Worm (Caenorhabditis elegans): ENCODE results near the gene E02C12.19.

Gene E02C12.19

ce11 chrV:9424514-9424913 lies 48.2 kb upstream of the E02C12.19 start:
- no peak for TF ChIP-seq nhr-77 (tag; optimal IDR thresholded peaks at IDR 0.05)
- peak; percentile 72 for TF ChIP-seq nhr-28 (tag; optimal IDR thresholded peaks at IDR 0.05)
- TF ChIP-seq cey-2 (tag; optimal IDR thresholded peaks at IDR 0.05; ENCODE audit: borderline replicate concordance, insufficient read depth) = no peak
- TF ChIP-seq F26F4.8 (GFP tag; conservative IDR thresholded peaks at IDR 0.05) = no peak
- TF ChIP-seq fos-1 (tag; optimal IDR thresholded peaks at IDR 0.05) = no peak
- no peak for TF ChIP-seq tag-97 (GFP tag; IDR thresholded peaks at IDR 0.05)
- no peak for TF ChIP-seq lin-1 (GFP tag; IDR thresholded peaks at IDR 0.05)
- TF ChIP-seq fkh-10 (GFP tag; optimal IDR thresholded peaks at IDR 0.05) = no peak
- TF ChIP-seq ama-1 (optimal IDR thresholded peaks at IDR 0.05) = no peak
- peak in 1 of 2 experiments; percentile 26 for TF ChIP-seq hif-1 (tag; optimal IDR thresholded peaks at IDR 0.05)
- no peak for TF ChIP-seq spr-1 (tag; optimal IDR thresholded peaks at IDR 0.05)
- no peak for TF ChIP-seq nhr-10 (tag; optimal IDR thresholded peaks at IDR 0.05)
- TF ChIP-seq lsy-2 (tag; optimal IDR thresholded peaks at IDR 0.05) = peak in 1 of 2 experiments; percentile 9
- TF ChIP-seq zag-1 (tag; optimal IDR thresholded peaks at IDR 0.05) = no peak
- TF ChIP-seq gei-8 (GFP tag; optimal IDR thresholded peaks at IDR 0.05) = no peak
- TF ChIP-seq pha-4 (GFP tag; IDR thresholded peaks at IDR 0.05) = no peak
- no peak for TF ChIP-seq pha-4 (tag; optimal IDR thresholded peaks at IDR 0.05)
- TF ChIP-seq duxl-1 (tag; optimal IDR thresholded peaks at IDR 0.05; ENCODE audit: poor library complexity) = no peak
- TF ChIP-seq madf-5 (GFP tag; IDR thresholded peaks at IDR 0.05) = no peak
- no peak for TF ChIP-seq ZK337.2 (GFP tag; IDR thresholded peaks at IDR 0.05)
- TF ChIP-seq nhr-25 (tag; optimal IDR thresholded peaks at IDR 0.05; ENCODE audit: borderline replicate concordance, insufficient read depth) = no peak
- no peak for TF ChIP-seq vab-7 (GFP tag; IDR thresholded peaks at IDR 0.05)
- TF ChIP-seq hlh-30 (tag; optimal IDR thresholded peaks at IDR 0.05; ENCODE audit: insufficient read depth) = peak; percentile 59
- no peak for TF ChIP-seq F37D6.2 (tag; optimal IDR thresholded peaks at IDR 0.05)
- no peak for TF ChIP-seq lin-13 (GFP tag; optimal IDR thresholded peaks at IDR 0.05)
- no peak for TF ChIP-seq dmd-8 (GFP tag; IDR thresholded peaks at IDR 0.05)
- peak; percentile 54 for TF ChIP-seq mes-2 (tag; optimal IDR thresholded peaks at IDR 0.05; ENCODE audit: poor library complexity, severe bottlenecking)
- no peak for TF ChIP-seq T26A8.4 (GFP tag; IDR thresholded peaks at IDR 0.05)
- TF ChIP-seq unc-130 (GFP tag; optimal IDR thresholded peaks at IDR 0.05) = no peak
- no peak for TF ChIP-seq Y48G9A.11 (GFP tag; IDR thresholded peaks at IDR 0.05)
- no peak for TF ChIP-seq zip-2 (tag; optimal IDR thresholded peaks at IDR 0.05)
- TF ChIP-seq lin-29 (GFP tag; IDR thresholded peaks at IDR 0.05) = no peak
- no peak for TF ChIP-seq tra-1 (GFP tag; IDR thresholded peaks at IDR 0.05)
- no peak for TF ChIP-seq saeg-2 (GFP tag; IDR thresholded peaks at IDR 0.05)
- no peak for TF ChIP-seq nhr-6 (tag; optimal IDR thresholded peaks at IDR 0.05)
- TF ChIP-seq ztf-7 (tag; optimal IDR thresholded peaks at IDR 0.05) = no peak
- no peak for TF ChIP-seq F10B5.3 (tag; optimal IDR thresholded peaks at IDR 0.05)
- TF ChIP-seq ceh-28 (tag; optimal IDR thresholded peaks at IDR 0.05) = peak; percentile 55
- TF ChIP-seq Y105C5A.15 (GFP tag; IDR thresholded peaks at IDR 0.05) = no peak
- TF ChIP-seq unc-39 (tag; optimal IDR thresholded peaks at IDR 0.05) = no peak
- no peak for TF ChIP-seq daf-8 (GFP tag; IDR thresholded peaks at IDR 0.05)
- no peak for TF ChIP-seq daf-19 (GFP tag; conservative IDR thresholded peaks at IDR 0.05)
- TF ChIP-seq ctbp-1 (GFP tag; IDR thresholded peaks at IDR 0.05) = no peak
- no peak for TF ChIP-seq madf-9 (GFP tag; conservative IDR thresholded peaks at IDR 0.05)
- TF ChIP-seq arid-1 (GFP tag; conservative IDR thresholded peaks at IDR 0.05) = no peak
- no peak for TF ChIP-seq rbr-2 (tag; optimal IDR thresholded peaks at IDR 0.05)
- TF ChIP-seq R02D3.7 (tag; optimal IDR thresholded peaks at IDR 0.05) = no peak
- no peak for TF ChIP-seq egl-43 (GFP tag; IDR thresholded peaks at IDR 0.05)
- no peak for TF ChIP-seq ceh-62 (tag; optimal IDR thresholded peaks at IDR 0.05)
- TF ChIP-seq sdz-12 (GFP tag; optimal IDR thresholded peaks at IDR 0.05) = no peak
- TF ChIP-seq ceh-44 (GFP tag; IDR thresholded peaks at IDR 0.05) = no peak
- no peak for TF ChIP-seq hmg-1.1 (GFP tag; IDR thresholded peaks at IDR 0.05)

All from whole organism, L4 larva.